Fruit fly (Drosophila melanogaster): ENCODE measurements around the gene CG5854.
A peak's percentile ranks its signal among the peaks of the same experiment; 100 is the strongest.

The CG5854 gene

dm6 chr3R:23887096-23887421 lies 46.7 kb upstream of the CG5854 start (continued):
- TF ChIP-seq pros (GFP tag; optimal IDR thresholded peaks at IDR 0.05) (no peak), CG10209 (GFP tag; optimal IDR thresholded peaks at IDR 0.05) (peak; percentile 90), dimm (GFP tag; IDR thresholded peaks at IDR 0.05) (peak; percentile 87), CG13624 (GFP tag; optimal IDR thresholded peaks at IDR 0.05) (peak; percentile 24), slbo (GFP tag; IDR thresholded peaks at IDR 0.05) (peak; percentile 84), HLH3B (GFP tag; IDR thresholded peaks at IDR 0.05) (peak; percentile 94), CG42726 (GFP tag; IDR thresholded peaks at IDR 0.05; ENCODE audit: partially characterized antibody) (no peak), slp2 (GFP tag; optimal IDR thresholded peaks at IDR 0.05) (no peak), CG2120 (GFP tag; optimal IDR thresholded peaks at IDR 0.05) (peak; percentile 25), CG34376 (GFP tag; optimal IDR thresholded peaks at IDR 0.05) (no peak), Scr (GFP tag; IDR thresholded peaks at IDR 0.05; ENCODE audit: partially characterized antibody) (no peak), CG6254 (GFP tag; optimal IDR thresholded peaks at IDR 0.05) (peak; percentile 91), run (tag; optimal IDR thresholded peaks at IDR 0.05) (peak; percentile 79), Hand (GFP tag; optimal IDR thresholded peaks at IDR 0.05) (no peak), sug (tag; optimal IDR thresholded peaks at IDR 0.05) (peak; percentile 22), CG11398 (GFP tag; optimal IDR thresholded peaks at IDR 0.05) (no peak), Fer1 (GFP tag; optimal IDR thresholded peaks at IDR 0.05) (peak; percentile 78), Tbp (GFP tag; optimal IDR thresholded peaks at IDR 0.05) (no peak), D19A (tag; optimal IDR thresholded peaks at IDR 0.05) (peak; percentile 100), CG12219 (GFP tag; optimal IDR thresholded peaks at IDR 0.05) (peak; percentile 88), CG6683 (GFP tag; optimal IDR thresholded peaks at IDR 0.05) (peak; percentile 63), dpn (GFP tag; optimal IDR thresholded peaks at IDR 0.05) (peak; percentile 49 to 88), gsb-n (tag; optimal IDR thresholded peaks at IDR 0.05) (peak; percentile 98), CG6175 (GFP tag; IDR thresholded peaks at IDR 0.05) (peak; percentile 58; the same call in 1 of the 3 replicates), CrebB (tag; optimal IDR thresholded peaks at IDR 0.05) (peak; percentile 78), CG6654 (GFP tag; optimal IDR thresholded peaks at IDR 0.05) (peak; percentile 78), MBD-R2 (GFP tag; IDR thresholded peaks at IDR 0.05) (peak; percentile 60), stc (GFP tag; IDR thresholded peaks at IDR 0.05) (peak; percentile 93), zen2 (GFP tag; IDR thresholded peaks at IDR 0.05; ENCODE audit: partially characterized antibody) (no peak), eyg (GFP tag; optimal IDR thresholded peaks at IDR 0.05) (no peak), ci (GFP tag; IDR thresholded peaks at IDR 0.05) (peak; percentile 96), CG10321 (GFP tag; IDR thresholded peaks at IDR 0.05) (peak; percentile 46; the same call in 1 of the 2 replicates), CG9727 (GFP tag; optimal IDR thresholded peaks at IDR 0.05) (peak; percentile 94), lmd (GFP tag; IDR thresholded peaks at IDR 0.05) (peak; percentile 94), sna (GFP tag; IDR thresholded peaks at IDR 0.05; ENCODE audit: partially characterized antibody) (no peak), Xrp1 (GFP tag; IDR thresholded peaks at IDR 0.05) (peak; percentile 98), NK7.1 (GFP tag; optimal IDR thresholded peaks at IDR 0.05) (peak; percentile 8), CG10431 (GFP tag; optimal IDR thresholded peaks at IDR 0.05) (peak; percentile 88), nerfin-1 (tag; optimal IDR thresholded peaks at IDR 0.05) (peak; percentile 92), Doc3 (GFP tag; IDR thresholded peaks at IDR 0.05; ENCODE audit: partially characterized antibody) (no peak), CG11695 (GFP tag; IDR thresholded peaks at IDR 0.05) (peak; percentile 92), CG17912 (GFP tag; optimal IDR thresholded peaks at IDR 0.05) (no peak), otp (GFP tag; IDR thresholded peaks at IDR 0.05) (peak; percentile 94), Ssrp (tag; optimal IDR thresholded peaks at IDR 0.05) (peak; percentile 97), CG13123 (GFP tag; optimal IDR thresholded peaks at IDR 0.05) (peak; percentile 86), CG15514 (GFP tag; optimal IDR thresholded peaks at IDR 0.05) (peak; percentile 58), CG15601 (tag; optimal IDR thresholded peaks at IDR 0.05) (peak; percentile 96), NFAT (GFP tag; IDR thresholded peaks at IDR 0.05) (peak; percentile 42; the same call in 1 of the 2 replicates), Hmx (GFP tag; optimal IDR thresholded peaks at IDR 0.05) (no peak), CG34422 (GFP tag; IDR thresholded peaks at IDR 0.05) (peak; percentile 96), scrt (GFP tag; optimal IDR thresholded peaks at IDR 0.05) (peak; percentile 79)
